Fruit fly (Drosophila melanogaster): ENCODE results near the gene beta4GalT7.

The beta4GalT7 gene

DNA sequence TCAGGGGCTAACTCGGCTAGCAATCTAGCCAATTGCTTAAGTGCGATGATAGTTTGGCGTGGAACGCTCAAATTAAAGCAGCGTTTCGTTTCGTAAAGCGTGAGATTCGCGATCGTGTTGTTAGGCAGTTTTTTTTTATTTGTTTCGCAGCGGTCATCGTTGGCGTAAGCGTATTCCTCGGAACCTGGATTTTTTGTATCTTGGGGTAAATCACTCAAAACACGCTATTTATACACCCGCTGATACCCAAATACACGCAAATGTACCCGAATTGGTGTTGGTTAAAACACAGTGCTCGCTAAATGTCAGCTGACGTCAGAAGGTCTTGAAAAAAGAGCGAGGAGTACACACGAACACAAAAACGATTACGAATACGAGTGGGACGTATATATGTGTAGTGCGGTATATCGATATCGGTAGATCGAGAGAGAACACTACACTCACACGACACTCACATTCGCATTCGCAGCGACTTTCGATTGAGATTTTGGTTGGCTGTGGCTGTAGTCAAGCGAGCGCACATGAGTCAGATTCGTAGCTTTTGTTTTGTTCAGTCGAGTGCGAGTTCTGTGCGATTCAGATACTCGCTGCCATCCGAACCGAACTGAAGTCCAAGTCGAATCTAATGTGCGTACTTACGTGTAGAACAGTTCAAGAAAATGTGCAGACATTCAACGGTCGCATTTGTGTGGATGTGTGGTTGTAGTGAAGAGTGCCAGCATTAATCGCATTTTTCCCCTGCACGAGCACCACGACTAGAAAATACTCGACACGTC, 26.9 kb downstream of the beta4GalT7 start (continued):
- TF ChIP-seq Dfd (GFP tag; optimal IDR thresholded peaks at IDR 0.05) (no peak), GATAd (GFP tag; optimal IDR thresholded peaks at IDR 0.05) (no peak), dsf (GFP tag; optimal IDR thresholded peaks at IDR 0.05; ENCODE audit: borderline replicate concordance) (peak; percentile 22), psq (GFP tag; optimal IDR thresholded peaks at IDR 0.05) (peak; percentile 41), foxo (GFP tag; optimal IDR thresholded peaks at IDR 0.05) (peak; percentile 29 to 48), CrebA (GFP tag; optimal IDR thresholded peaks at IDR 0.05; ENCODE audit: borderline replicate concordance) (no peak), jim (GFP tag; optimal IDR thresholded peaks at IDR 0.05) (peak; percentile 61), CG9705 (GFP tag; optimal IDR thresholded peaks at IDR 0.05) (peak; percentile 30), sage (GFP tag; optimal IDR thresholded peaks at IDR 0.05) (peak; percentile 84), Mio (GFP tag; optimal IDR thresholded peaks at IDR 0.05) (no peak), Hnf4 (GFP tag; optimal IDR thresholded peaks at IDR 0.05) (peak; percentile 55)

DNA sequence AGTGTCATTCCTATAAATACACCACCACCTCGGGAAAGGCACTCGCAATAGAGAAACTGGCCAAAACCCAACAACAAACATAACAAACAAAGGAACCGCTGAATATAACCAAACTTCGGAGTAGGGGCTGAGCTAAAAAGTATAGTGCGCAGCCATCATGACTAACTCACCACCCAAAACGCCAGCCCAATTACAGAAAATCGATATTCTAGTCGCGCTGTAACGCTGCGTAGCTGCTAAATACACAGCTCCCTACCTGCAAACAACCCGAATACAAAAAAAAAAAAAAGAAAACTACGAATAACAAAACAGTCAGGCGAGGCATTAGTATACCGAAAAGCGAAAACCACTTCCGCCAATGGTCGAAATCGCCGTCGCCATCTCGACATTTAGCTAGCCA, 27.6 kb downstream of the beta4GalT7 start:
- no peak for TF ChIP-seq Myc (optimal IDR thresholded peaks at IDR 0.05)
- TF ChIP-seq dmrt93B (GFP tag; optimal IDR thresholded peaks at IDR 0.05): no peak
- no peak for TF ChIP-seq pan (optimal IDR thresholded peaks at IDR 0.05)
- no peak for TF ChIP-seq Jra (GFP tag; optimal IDR thresholded peaks at IDR 0.05)
- TF ChIP-seq dl (GFP tag; optimal IDR thresholded peaks at IDR 0.05; ENCODE audit: insufficient read depth in 1 of 2, partially characterized antibody in 2 of 2): no peak
- no peak for TF ChIP-seq CG32264 (GFP tag; optimal IDR thresholded peaks at IDR 0.05)
- TF ChIP-seq Dif (GFP tag; optimal IDR thresholded peaks at IDR 0.05; ENCODE audit: partially characterized antibody): no peak
- no peak for TF ChIP-seq psq (GFP tag; optimal IDR thresholded peaks at IDR 0.05)
- TF ChIP-seq rgr (GFP tag; optimal IDR thresholded peaks at IDR 0.05): no peak
- TF ChIP-seq Rel (GFP tag; optimal IDR thresholded peaks at IDR 0.05): no peak
- no peak for TF ChIP-seq Rel (tag; optimal IDR thresholded peaks at IDR 0.05)
- no peak for TF ChIP-seq Abd-B (GFP tag; optimal IDR thresholded peaks at IDR 0.05)
- no peak for TF ChIP-seq Vsx2 (GFP tag; optimal IDR thresholded peaks at IDR 0.05; ENCODE audit: partially characterized antibody)
- TF ChIP-seq br (GFP tag; optimal IDR thresholded peaks at IDR 0.05): no peak
- TF ChIP-seq Hr78 (GFP tag; optimal IDR thresholded peaks at IDR 0.05): no peak
- TF ChIP-seq N (GFP tag; optimal IDR thresholded peaks at IDR 0.05): no peak
- TF ChIP-seq usp (GFP tag; optimal IDR thresholded peaks at IDR 0.05): no peak

DNA sequence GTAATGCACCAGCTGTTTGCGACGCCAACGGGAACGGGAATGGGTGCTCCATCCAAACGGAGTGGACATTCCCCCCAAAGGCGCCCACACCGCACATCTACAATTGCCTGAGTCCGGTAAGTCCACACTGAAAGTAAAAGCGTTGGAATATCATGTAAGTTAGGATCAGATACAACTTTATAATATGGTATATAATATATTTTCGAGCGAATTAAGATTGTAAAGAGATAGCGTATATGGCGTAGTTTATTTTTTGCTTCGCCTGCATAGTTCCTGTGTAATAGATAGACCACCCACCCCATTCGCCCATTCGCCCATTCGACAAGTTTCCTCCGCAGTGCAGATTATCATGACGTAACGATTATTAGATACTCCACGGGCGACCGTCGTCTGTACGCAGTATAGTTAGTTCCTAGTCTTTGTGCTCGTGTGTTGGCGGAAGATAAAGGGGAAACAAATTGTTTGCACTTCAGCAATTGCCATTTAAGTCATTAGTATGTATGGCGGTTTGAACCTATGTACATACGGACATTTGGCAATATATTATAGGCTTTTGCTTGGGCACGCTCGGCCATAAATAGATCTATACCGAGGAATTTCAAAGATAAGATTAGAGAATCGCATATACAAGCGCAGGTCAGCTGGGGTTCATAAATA, 28.5 kb downstream of the beta4GalT7 start:
- TF ChIP-seq Hr78 (GFP tag; optimal IDR thresholded peaks at IDR 0.05) (no peak), h (GFP tag; optimal IDR thresholded peaks at IDR 0.05) (peak; percentile 24)

DNA sequence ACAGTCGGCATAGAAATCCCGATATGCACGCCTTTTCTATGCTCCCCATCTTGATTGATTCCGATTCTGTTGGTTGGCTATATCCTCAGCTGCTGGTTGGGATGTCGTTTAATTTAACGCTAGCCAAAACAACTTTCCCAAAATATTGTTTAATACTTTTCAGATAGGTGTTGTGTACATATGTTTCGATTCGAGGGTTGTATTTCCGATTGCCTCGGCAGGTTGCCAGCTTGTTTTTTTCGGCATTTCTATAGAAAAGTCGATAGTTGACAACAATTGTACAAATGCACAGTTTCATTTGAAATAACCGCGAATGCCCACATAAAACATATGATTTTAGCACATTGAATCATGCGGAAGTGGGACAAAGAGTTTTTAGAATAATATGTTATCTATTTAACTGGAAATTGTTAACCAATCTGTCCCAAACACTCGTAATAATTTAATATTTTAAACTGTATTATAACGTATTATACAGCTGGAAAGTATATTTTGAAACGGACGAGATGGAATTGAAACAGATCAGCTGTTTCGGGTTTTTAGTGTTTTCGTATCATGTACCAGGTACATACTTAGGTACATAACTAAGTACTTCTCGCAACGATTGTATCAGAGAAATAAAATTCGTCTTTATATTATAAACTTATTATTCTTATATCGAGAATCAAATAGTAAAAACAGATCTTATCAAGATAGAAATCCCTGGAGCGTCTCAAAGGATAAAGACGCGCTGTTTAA, 31.6 kb downstream of the beta4GalT7 start, which contains the start of gene CG31109:
Gene CG31109, minus strand, starts transcription at position 203 of the 738 bp plus-strand sequence.
- TF ChIP-seq CG32264 (GFP tag; optimal IDR thresholded peaks at IDR 0.05): no peak
- TF ChIP-seq Hnf4 (GFP tag; optimal IDR thresholded peaks at IDR 0.05): peak; percentile 46
- no peak for TF ChIP-seq OdsH (GFP tag; optimal IDR thresholded peaks at IDR 0.05)
- TF ChIP-seq brk (GFP tag; optimal IDR thresholded peaks at IDR 0.05): peak; percentile 27
- TF ChIP-seq sv (GFP tag; optimal IDR thresholded peaks at IDR 0.05): no peak
- TF ChIP-seq foxo (GFP tag; optimal IDR thresholded peaks at IDR 0.05): peak in 1 of 2 experiments; percentile 39
- TF ChIP-seq CG9705 (GFP tag; optimal IDR thresholded peaks at IDR 0.05): peak; percentile 32
- peak; percentile 7 for TF ChIP-seq woc (GFP tag; optimal IDR thresholded peaks at IDR 0.05)
- peak; percentile 18 for TF ChIP-seq h (GFP tag; optimal IDR thresholded peaks at IDR 0.05)
- no peak for TF ChIP-seq Sp1 (GFP tag; optimal IDR thresholded peaks at IDR 0.05)
- TF ChIP-seq jim (GFP tag; optimal IDR thresholded peaks at IDR 0.05): no peak
- no peak for TF ChIP-seq usp (GFP tag; optimal IDR thresholded peaks at IDR 0.05)
- TF ChIP-seq psq (GFP tag; optimal IDR thresholded peaks at IDR 0.05): no peak
- TF ChIP-seq Myc (optimal IDR thresholded peaks at IDR 0.05): no peak
- TF ChIP-seq Hr83 (GFP tag; optimal IDR thresholded peaks at IDR 0.05; ENCODE audit: poor library complexity, severe bottlenecking): peak; percentile 41
- no peak for TF ChIP-seq Dif (GFP tag; optimal IDR thresholded peaks at IDR 0.05; ENCODE audit: partially characterized antibody)
- TF ChIP-seq Abd-B (GFP tag; optimal IDR thresholded peaks at IDR 0.05): no peak
- no peak for TF ChIP-seq br (GFP tag; optimal IDR thresholded peaks at IDR 0.05)
- peak; percentile 31 for TF ChIP-seq HLH106 (tag; optimal IDR thresholded peaks at IDR 0.05)
- TF ChIP-seq lola (GFP tag; optimal IDR thresholded peaks at IDR 0.05): no peak
- TF ChIP-seq Jra (GFP tag; optimal IDR thresholded peaks at IDR 0.05): no peak
- TF ChIP-seq dsf (GFP tag; optimal IDR thresholded peaks at IDR 0.05; ENCODE audit: borderline replicate concordance): no peak
- no peak for TF ChIP-seq CrebA (GFP tag; optimal IDR thresholded peaks at IDR 0.05; ENCODE audit: borderline replicate concordance)
- TF ChIP-seq Vsx2 (GFP tag; optimal IDR thresholded peaks at IDR 0.05; ENCODE audit: partially characterized antibody): no peak
- no peak for TF ChIP-seq sage (GFP tag; optimal IDR thresholded peaks at IDR 0.05)
- TF ChIP-seq Mio (GFP tag; optimal IDR thresholded peaks at IDR 0.05): no peak
- no peak for TF ChIP-seq pan (optimal IDR thresholded peaks at IDR 0.05)
- no peak for TF ChIP-seq dl (GFP tag; optimal IDR thresholded peaks at IDR 0.05; ENCODE audit: insufficient read depth in 1 of 2, partially characterized antibody in 2 of 2)
- TF ChIP-seq ey (GFP tag; optimal IDR thresholded peaks at IDR 0.05): no peak
- TF ChIP-seq dmrt93B (GFP tag; optimal IDR thresholded peaks at IDR 0.05): no peak
- TF ChIP-seq N (GFP tag; optimal IDR thresholded peaks at IDR 0.05): no peak
- no peak for TF ChIP-seq GATAd (GFP tag; optimal IDR thresholded peaks at IDR 0.05)
